Fruit fly (Drosophila melanogaster): ENCODE results near the gene skd.

skd gene

dm6 chr3L:21054894-21055270 lies 27.6 kb upstream of the skd start:
- TF ChIP-seq Mio (GFP tag; optimal IDR thresholded peaks at IDR 0.05) (no peak), Vsx2 (GFP tag; optimal IDR thresholded peaks at IDR 0.05; ENCODE audit: partially characterized antibody) (no peak), dsf (GFP tag; optimal IDR thresholded peaks at IDR 0.05; ENCODE audit: borderline replicate concordance) (no peak), GATAd (GFP tag; optimal IDR thresholded peaks at IDR 0.05) (no peak), CG9705 (GFP tag; optimal IDR thresholded peaks at IDR 0.05) (no peak), N (GFP tag; optimal IDR thresholded peaks at IDR 0.05) (no peak), Hr78 (GFP tag; optimal IDR thresholded peaks at IDR 0.05) (no peak), sage (GFP tag; optimal IDR thresholded peaks at IDR 0.05) (no peak), Hnf4 (GFP tag; optimal IDR thresholded peaks at IDR 0.05) (no peak), foxo (GFP tag; optimal IDR thresholded peaks at IDR 0.05) (no peak), dmrt93B (GFP tag; optimal IDR thresholded peaks at IDR 0.05) (no peak), Hr83 (GFP tag; optimal IDR thresholded peaks at IDR 0.05; ENCODE audit: poor library complexity, severe bottlenecking) (no peak), Dfd (GFP tag; optimal IDR thresholded peaks at IDR 0.05) (no peak)

dm6 chr3L:21054188-21054893 lies 27.1 kb upstream of the skd start:
- no peak for TF ChIP-seq h (GFP tag; optimal IDR thresholded peaks at IDR 0.05)
- TF ChIP-seq sv (GFP tag; optimal IDR thresholded peaks at IDR 0.05): no peak
- TF ChIP-seq jim (GFP tag; optimal IDR thresholded peaks at IDR 0.05): no peak
- no peak for TF ChIP-seq dl (GFP tag; optimal IDR thresholded peaks at IDR 0.05; ENCODE audit: insufficient read depth in 1 of 2, partially characterized antibody in 2 of 2)
- no peak for TF ChIP-seq rgr (GFP tag; optimal IDR thresholded peaks at IDR 0.05)
- TF ChIP-seq CrebA (GFP tag; optimal IDR thresholded peaks at IDR 0.05; ENCODE audit: borderline replicate concordance): no peak
- no peak for TF ChIP-seq Vsx2 (GFP tag; optimal IDR thresholded peaks at IDR 0.05; ENCODE audit: partially characterized antibody)
- TF ChIP-seq OdsH (GFP tag; optimal IDR thresholded peaks at IDR 0.05): no peak
- TF ChIP-seq CG9705 (GFP tag; optimal IDR thresholded peaks at IDR 0.05): no peak
- no peak for TF ChIP-seq Rel (GFP tag; optimal IDR thresholded peaks at IDR 0.05)
- no peak for TF ChIP-seq Rel (tag; optimal IDR thresholded peaks at IDR 0.05)
- TF ChIP-seq usp (GFP tag; optimal IDR thresholded peaks at IDR 0.05): no peak
- no peak for TF ChIP-seq woc (GFP tag; optimal IDR thresholded peaks at IDR 0.05)
- TF ChIP-seq tai (GFP tag; optimal IDR thresholded peaks at IDR 0.05): no peak
- no peak for TF ChIP-seq psq (GFP tag; optimal IDR thresholded peaks at IDR 0.05)
- TF ChIP-seq Myc (optimal IDR thresholded peaks at IDR 0.05): no peak
- TF ChIP-seq CG32264 (GFP tag; optimal IDR thresholded peaks at IDR 0.05): no peak
- no peak for TF ChIP-seq ey (GFP tag; optimal IDR thresholded peaks at IDR 0.05)
- TF ChIP-seq Abd-B (GFP tag; optimal IDR thresholded peaks at IDR 0.05): no peak
- no peak for TF ChIP-seq fru (GFP tag; optimal IDR thresholded peaks at IDR 0.05)
- TF ChIP-seq dsf (GFP tag; optimal IDR thresholded peaks at IDR 0.05; ENCODE audit: borderline replicate concordance): no peak

dm6 chr3L:21053763-21054162 lies 26.5 kb upstream of the skd start:
- TF ChIP-seq tai (GFP tag; optimal IDR thresholded peaks at IDR 0.05) (peak; percentile 7), brk (GFP tag; optimal IDR thresholded peaks at IDR 0.05) (no peak), Hnf4 (GFP tag; optimal IDR thresholded peaks at IDR 0.05) (no peak), Hr83 (GFP tag; optimal IDR thresholded peaks at IDR 0.05; ENCODE audit: poor library complexity, severe bottlenecking) (no peak), usp (GFP tag; optimal IDR thresholded peaks at IDR 0.05) (no peak), lola (GFP tag; optimal IDR thresholded peaks at IDR 0.05) (no peak), CG9705 (GFP tag; optimal IDR thresholded peaks at IDR 0.05) (no peak), HLH106 (tag; optimal IDR thresholded peaks at IDR 0.05) (no peak), CrebA (GFP tag; optimal IDR thresholded peaks at IDR 0.05; ENCODE audit: borderline replicate concordance) (no peak), psq (GFP tag; optimal IDR thresholded peaks at IDR 0.05) (peak; percentile 19), Dfd (GFP tag; optimal IDR thresholded peaks at IDR 0.05) (no peak), Jra (GFP tag; optimal IDR thresholded peaks at IDR 0.05) (no peak), sv (GFP tag; optimal IDR thresholded peaks at IDR 0.05) (peak; percentile 70), woc (GFP tag; optimal IDR thresholded peaks at IDR 0.05) (peak; percentile 9), Mio (GFP tag; optimal IDR thresholded peaks at IDR 0.05) (no peak), foxo (GFP tag; optimal IDR thresholded peaks at IDR 0.05) (peak in 1 of 2 experiments; percentile 27), dl (GFP tag; optimal IDR thresholded peaks at IDR 0.05; ENCODE audit: insufficient read depth in 1 of 2, partially characterized antibody in 2 of 2) (no peak), rgr (GFP tag; optimal IDR thresholded peaks at IDR 0.05) (peak; percentile 34), ey (GFP tag; optimal IDR thresholded peaks at IDR 0.05) (peak; percentile 34), Dif (GFP tag; optimal IDR thresholded peaks at IDR 0.05; ENCODE audit: partially characterized antibody) (no peak), sage (GFP tag; optimal IDR thresholded peaks at IDR 0.05) (no peak), jim (GFP tag; optimal IDR thresholded peaks at IDR 0.05) (no peak), fru (GFP tag; optimal IDR thresholded peaks at IDR 0.05) (peak; percentile 20), Myc (optimal IDR thresholded peaks at IDR 0.05) (no peak), dmrt93B (GFP tag; optimal IDR thresholded peaks at IDR 0.05) (no peak), GATAd (GFP tag; optimal IDR thresholded peaks at IDR 0.05) (no peak), dsf (GFP tag; optimal IDR thresholded peaks at IDR 0.05; ENCODE audit: borderline replicate concordance) (no peak), br (GFP tag; optimal IDR thresholded peaks at IDR 0.05) (no peak), h (GFP tag; optimal IDR thresholded peaks at IDR 0.05) (peak; percentile 39)
